Fruit fly (Drosophila melanogaster) whole organism, adult: Measurements from ENCODE around the gene Obp99b.
A peak's percentile ranks its signal among the peaks of the same experiment; 100 is the strongest.

ENCODE experiments used
- CG11617 ChIP-seq: fragments of 200-800 bp; sonication (Bioruptor generic); optimal IDR thresholded peaks from 2 replicates; lab custom pipeline; 2017; ENCODE audit warnings: mild to moderate bottlenecking, missing biosample characterization, missing genetic modification reagents, missing genetic modification characterization
- CG12768 ChIP-seq: fragments of 200-800 bp; sonication (Bioruptor generic); optimal IDR thresholded peaks from 2 replicates; lab custom pipeline; 2017; ENCODE audit warnings: missing biosample characterization, missing genetic modification characterization, mild to moderate bottlenecking, moderate library complexity, missing genetic modification reagents
- CG14711 ChIP-seq: fragments of 200-800 bp; sonication (Bioruptor generic); optimal IDR thresholded peaks from 2 replicates; lab custom pipeline; 2018; ENCODE audit warnings: missing biosample characterization, mild to moderate bottlenecking, missing genetic modification characterization, moderate library complexity
- CG1620 ChIP-seq: fragments of 200-800 bp; sonication (Bioruptor generic); optimal IDR thresholded peaks from 2 replicates; lab custom pipeline; 2016; ENCODE audit warnings: missing biosample characterization, missing genetic modification characterization
- CG33017 ChIP-seq: fragments of 200-800 bp; sonication (Bioruptor generic); optimal IDR thresholded peaks from 2 replicates; lab custom pipeline; 2018; ENCODE audit warnings: missing biosample characterization, mild to moderate bottlenecking, missing genetic modification characterization, moderate library complexity
- CG5204 ChIP-seq: fragments of 200-800 bp; sonication (Bioruptor generic); optimal IDR thresholded peaks from 2 replicates; lab custom pipeline; 2016; ENCODE audit warnings: missing biosample characterization, missing genetic modification characterization
- CG7045 ChIP-seq: fragments of 200-800 bp; sonication (Bioruptor generic); optimal IDR thresholded peaks from 2 replicates; lab custom pipeline; 2017; ENCODE audit warnings: missing biosample characterization, mild to moderate bottlenecking, missing genetic modification characterization
- CG7101 ChIP-seq: fragments of 200-800 bp; sonication (Bioruptor generic); optimal IDR thresholded peaks from 2 replicates; lab custom pipeline; 2018; ENCODE audit warnings: missing biosample characterization, mild to moderate bottlenecking, missing genetic modification characterization, moderate library complexity
- Clk ChIP-seq: fragments of 200-800 bp; sonication (Bioruptor generic); optimal IDR thresholded peaks from 2 replicates; lab custom pipeline; 2017; ENCODE audit warnings: missing biosample characterization, missing genetic modification characterization
- Crg-1 ChIP-seq: fragments of 200-800 bp; sonication (Bioruptor generic); optimal IDR thresholded peaks from 2 replicates; lab custom pipeline; 2016; ENCODE audit warnings: missing biosample characterization, missing genetic modification characterization
- Hr96 ChIP-seq: fragments of 200-800 bp; sonication (Bioruptor generic); optimal IDR thresholded peaks from 2 replicates; lab custom pipeline; 2016; ENCODE audit warnings: missing biosample characterization, missing genetic modification characterization
- Mnt ChIP-seq: fragments of 200-800 bp; sonication (Bioruptor generic); optimal IDR thresholded peaks from 2 replicates; lab custom pipeline; 2016; ENCODE audit warnings: missing biosample characterization, mild to moderate bottlenecking, missing genetic modification characterization
- bab1 ChIP-seq: fragments of 200-800 bp; sonication (Bioruptor generic); optimal IDR thresholded peaks from 3 replicates; lab custom pipeline; 2019; ENCODE audit warnings: missing biosample characterization, mild to moderate bottlenecking, missing genetic modification characterization, moderate library complexity
- cic ChIP-seq: fragments of 200-800 bp; sonication (Bioruptor generic); optimal IDR thresholded peaks from 2 replicates; lab custom pipeline; 2017; ENCODE audit warnings: missing biosample characterization, mild to moderate bottlenecking, missing genetic modification characterization, moderate library complexity
- cnc ChIP-seq, 2 experiments: fragments of >200 bp; optimal IDR thresholded peaks; 2 replicates each; lab custom pipeline; 2017
- kay ChIP-seq: fragments of 200-800 bp; sonication (Bioruptor generic); peaks from one replicate; lab custom pipeline; 2016; ENCODE audit warnings: missing biosample characterization, missing genetic modification characterization, borderline replicate concordance
- ovo ChIP-seq: fragments of 200-800 bp; sonication (Bioruptor generic); optimal IDR thresholded peaks from 2 replicates; lab custom pipeline; 2016; ENCODE audit warnings: missing biosample characterization, missing genetic modification characterization
- pad ChIP-seq: fragments of 200-800 bp; sonication (Bioruptor generic); optimal IDR thresholded peaks from 3 replicates; lab custom pipeline; 2017; ENCODE audit warnings: missing biosample characterization, missing genetic modification characterization, mild to moderate bottlenecking, moderate library complexity, missing genetic modification reagents
- tj ChIP-seq: fragments of 200-800 bp; sonication (Bioruptor generic); optimal IDR thresholded peaks from 3 replicates; lab custom pipeline; 2017; ENCODE audit warnings: missing biosample characterization, mild to moderate bottlenecking, missing genetic modification characterization, moderate library complexity
- toe ChIP-seq: fragments of 200-800 bp; sonication (Bioruptor generic); optimal IDR thresholded peaks from 2 replicates; lab custom pipeline; 2016; ENCODE audit warnings: missing biosample characterization, missing genetic modification characterization

Obp99b gene

dm6 chr3R:29682152-29682600, 34.5 kb downstream of the Obp99b start, which contains the start of the genes CG7582 and Gycalpha99B:
Gene CG7582, minus strand, starts transcription at chr3R:29682278.
Gene Gycalpha99B, plus strand, starts transcription at chr3R:29682503.
- TF ChIP-seq CG11617 (no peak), CG12768 (GFP tag; lab: Kevin White, UChicago) (peak; percentile 48)

- no peak for TF ChIP-seq CG33017 (tag; lab: Kevin White, UChicago)
- no peak for TF ChIP-seq cic (GFP tag; lab: Kevin White, UChicago)
- TF ChIP-seq toe, result no peak
- no peak for TF ChIP-seq Hr96
- TF ChIP-seq CG11617, result no peak
- no peak for TF ChIP-seq bab1 (GFP tag; lab: Kevin White, UChicago)
- no peak for TF ChIP-seq CG7101 (tag; lab: Kevin White, UChicago)
- no peak for TF ChIP-seq CG7045 (GFP tag; lab: Kevin White, UChicago)
- TF ChIP-seq kay (GFP tag; lab: Kevin White, UChicago), result no peak
- TF ChIP-seq cnc (optimal IDR thresholded peaks at IDR 0.05; lab: Kevin White, UChicago), result no peak
- TF ChIP-seq ovo (GFP tag; lab: Kevin White, UChicago), result no peak
- no peak for TF ChIP-seq CG12768 (GFP tag; lab: Kevin White, UChicago)
- TF ChIP-seq Crg-1 (GFP tag; lab: Kevin White, UChicago), result no peak
- TF ChIP-seq tj (GFP tag; lab: Kevin White, UChicago), result no peak
- no peak for TF ChIP-seq CG1620
These were observed 35.5 kb downstream of the Obp99b start for dm6 chr3R:29681241-29681640.

- peak; percentile 69 for TF ChIP-seq CG14711
- TF ChIP-seq CG5204 (GFP tag; lab: Kevin White, UChicago), result peak; percentile 40
- no peak for TF ChIP-seq cic (GFP tag; lab: Kevin White, UChicago)
- peak; percentile 65 for TF ChIP-seq toe
- TF ChIP-seq CG7045 (GFP tag; lab: Kevin White, UChicago), result peak; percentile 66
- no peak for TF ChIP-seq cnc (optimal IDR thresholded peaks at IDR 0.05; lab: Kevin White, UChicago)
- TF ChIP-seq CG1620, result peak; percentile 36
- TF ChIP-seq Hr96, result peak; percentile 38
- TF ChIP-seq CG7101 (tag; lab: Kevin White, UChicago), result peak; percentile 54
- peak; percentile 20 for TF ChIP-seq pad (GFP tag; lab: Kevin White, UChicago)
- no peak for TF ChIP-seq Clk (GFP tag; lab: Kevin White, UChicago)
- TF ChIP-seq ovo (GFP tag; lab: Kevin White, UChicago), result no peak
- peak; percentile 5 for TF ChIP-seq Mnt (GFP tag; lab: Kevin White, UChicago)
- TF ChIP-seq CG11617, result peak; percentile 2
- TF ChIP-seq tj (GFP tag; lab: Kevin White, UChicago), result peak; percentile 1
- TF ChIP-seq kay (GFP tag; lab: Kevin White, UChicago), result no peak
- peak; percentile 3 for TF ChIP-seq CG33017 (tag; lab: Kevin White, UChicago)
- no peak for TF ChIP-seq Crg-1 (GFP tag; lab: Kevin White, UChicago)
- TF ChIP-seq CG12768 (GFP tag; lab: Kevin White, UChicago), result no peak
- peak; percentile 72 for TF ChIP-seq bab1 (GFP tag; lab: Kevin White, UChicago)
These were observed 41.4 kb downstream of the Obp99b start, which contains the start of the genes Bub3 and Cap-D2 for dm6 chr3R:29675333-29675732. Gene Bub3, minus strand, starts transcription at chr3R:29675421. Gene Cap-D2, plus strand, starts transcription at chr3R:29675651.

dm6 chr3R:29672156-29672555, 44.5 kb downstream of the Obp99b start, which contains the start of gene ppk19:
Gene ppk19, plus strand, starts transcription at chr3R:29672456.
- TF ChIP-seq CG7045 (GFP tag; lab: Kevin White, UChicago), result no peak

dm6 chr3R:29671060-29671707, 45.5 kb downstream of the Obp99b start, which contains the start of gene Obp99a:
Gene Obp99a, plus strand, starts transcription at chr3R:29671657.
- TF ChIP-seq CG33017 (tag; lab: Kevin White, UChicago) (no peak), tj (GFP tag; lab: Kevin White, UChicago) (peak; percentile 94)

dm6 chr3R:29668777-29669176, 47.9 kb downstream of the Obp99b start, which contains the start of the genes ppk20 and ppk30:
Gene ppk20, minus strand, starts transcription at chr3R:29668877.
Gene ppk30, plus strand, starts transcription at chr3R:29669149.
- TF ChIP-seq CG11617 (no peak), Hr96 (no peak), kay (GFP tag; lab: Kevin White, UChicago) (no peak), bab1 (GFP tag; lab: Kevin White, UChicago) (no peak), pad (GFP tag; lab: Kevin White, UChicago) (no peak), CG5204 (GFP tag; lab: Kevin White, UChicago) (no peak), CG7045 (GFP tag; lab: Kevin White, UChicago) (no peak), Crg-1 (GFP tag; lab: Kevin White, UChicago) (no peak), Clk (GFP tag; lab: Kevin White, UChicago) (no peak), tj (GFP tag; lab: Kevin White, UChicago) (no peak), CG14711 (no peak), CG1620 (no peak), CG12768 (GFP tag; lab: Kevin White, UChicago) (no peak), Mnt (GFP tag; lab: Kevin White, UChicago) (no peak), toe (no peak), CG33017 (tag; lab: Kevin White, UChicago) (no peak), CG7101 (tag; lab: Kevin White, UChicago) (no peak), ovo (GFP tag; lab: Kevin White, UChicago) (no peak), cnc (optimal IDR thresholded peaks at IDR 0.05; lab: Kevin White, UChicago) (no peak), cic (GFP tag; lab: Kevin White, UChicago) (no peak)
